Worm (Caenorhabditis elegans): ENCODE measurements around the gene thn-5.

DNA sequence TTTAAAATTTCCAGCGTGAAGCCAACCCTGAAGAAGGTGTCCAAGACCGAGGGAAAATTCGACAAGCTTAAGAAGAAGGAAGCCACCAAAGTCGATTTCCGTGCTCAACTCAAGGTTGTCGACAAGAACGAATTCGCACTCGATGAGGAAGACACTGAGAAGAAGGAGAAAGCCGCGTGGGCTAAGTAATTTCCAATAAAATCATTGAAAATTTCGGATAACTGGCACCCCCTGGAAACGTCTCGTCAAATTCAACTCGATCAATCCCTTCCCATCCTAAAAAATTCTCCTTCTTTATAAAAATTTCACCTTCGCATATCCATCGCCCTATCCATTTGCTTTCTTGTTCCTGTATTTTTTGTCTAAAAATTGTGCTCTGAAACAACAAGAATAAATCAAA, 23.9 kb upstream of the thn-5 start:
- TF ChIP-seq flt-1 (GFP tag; IDR thresholded peaks at IDR 0.05) (no peak), ztf-29 (GFP tag; IDR thresholded peaks at IDR 0.05) (no peak), med-1 (GFP tag; optimal IDR thresholded peaks at IDR 0.05; ENCODE audit: insufficient read depth) (no peak), ref-1 (GFP tag; conservative IDR thresholded peaks at IDR 0.05) (no peak), tab-1 (GFP tag; IDR thresholded peaks at IDR 0.05) (no peak), ztf-23 (GFP tag; IDR thresholded peaks at IDR 0.05) (no peak), klf-2 (GFP tag; conservative IDR thresholded peaks at IDR 0.05) (no peak), T22C8.4 (GFP tag; IDR thresholded peaks at IDR 0.05) (no peak)
